Worm (Caenorhabditis elegans) whole organism, mixed stage, embryonic: ENCODE results near the gene peb-1.

Experiments used
- M03D4.4 ChIP-seq: sonication (generic microtip); optimal IDR thresholded peaks from 2 replicates; lab custom pipeline; 2017; ENCODE audit warnings: mild to moderate bottlenecking, missing genetic modification characterization, missing compliant biosample characterization
- bed-3 ChIP-seq: fragments of 200-800 bp; sonication (Bioruptor generic); optimal IDR thresholded peaks from 3 replicates; lab custom pipeline; 2018; ENCODE audit warnings: mild to moderate bottlenecking, missing genetic modification characterization, moderate library complexity, missing compliant biosample characterization
- blmp-1 ChIP-seq: fragments of 150-350 bp; optimal IDR thresholded peaks from 2 replicates; lab custom pipeline; 2014; ENCODE audit warnings: missing biosample characterization, missing genetic modification characterization
- ceh-39 ChIP-seq: fragments of 150-350 bp; optimal IDR thresholded peaks from 2 replicates; lab custom pipeline; 2014; ENCODE audit warnings: missing biosample characterization, missing genetic modification characterization
- ceh-43 ChIP-seq: fragments of 200-800 bp; sonication (Bioruptor generic); optimal IDR thresholded peaks from 2 replicates; lab custom pipeline; 2018; ENCODE audit warnings: mild to moderate bottlenecking, missing genetic modification characterization, moderate library complexity, missing compliant biosample characterization
- ceh-83 ChIP-seq: fragments of 200-800 bp; sonication (Bioruptor generic); optimal IDR thresholded peaks from 2 replicates; lab custom pipeline; 2018; ENCODE audit warnings: mild to moderate bottlenecking, missing genetic modification characterization, missing compliant biosample characterization
- ces-1 ChIP-seq: fragments of 150-350 bp; optimal IDR thresholded peaks from 2 replicates; lab custom pipeline; 2014; ENCODE audit warnings: missing biosample characterization, missing genetic modification reagents, missing genetic modification characterization
- cnd-1 ChIP-seq: fragments of 200-800 bp; sonication (Bioruptor generic); optimal IDR thresholded peaks from 2 replicates; lab custom pipeline; 2018; ENCODE audit warnings: mild to moderate bottlenecking, missing genetic modification characterization, missing compliant biosample characterization
- drap-1 ChIP-seq: fragments of 200-800 bp; sonication (Bioruptor generic); optimal IDR thresholded peaks from 3 replicates; lab custom pipeline; 2018; ENCODE audit warnings: mild to moderate bottlenecking, missing genetic modification characterization, missing compliant biosample characterization
- elt-1 ChIP-seq: sonication (generic microtip); optimal IDR thresholded peaks from 2 replicates; lab custom pipeline; 2017; ENCODE audit warnings: missing genetic modification characterization, mild to moderate bottlenecking, missing compliant biosample characterization, antibody characterized with exemption, moderate library complexity, borderline replicate concordance; ENCODE audit not compliant: insufficient read depth
- elt-3 ChIP-seq: fragments of 150-350 bp; optimal IDR thresholded peaks from 2 replicates; lab custom pipeline; 2014; ENCODE audit warnings: missing biosample characterization, missing genetic modification characterization
- flh-1 ChIP-seq: fragments of 200-800 bp; sonication (Bioruptor generic); optimal IDR thresholded peaks from 2 replicates; lab custom pipeline; 2018; ENCODE audit warnings: mild to moderate bottlenecking, missing genetic modification characterization, moderate library complexity, missing compliant biosample characterization
- hlh-1 ChIP-seq: fragments of 150-350 bp; optimal IDR thresholded peaks from 2 replicates; lab custom pipeline; 2014; ENCODE audit warnings: missing biosample characterization, missing genetic modification reagents, missing genetic modification characterization
- lin-13 ChIP-seq: fragments of 150-350 bp; optimal IDR thresholded peaks from 2 replicates; lab custom pipeline; 2014; ENCODE audit warnings: missing biosample characterization, missing genetic modification characterization
- lsy-2 ChIP-seq: fragments of 150-350 bp; optimal IDR thresholded peaks from 2 replicates; lab custom pipeline; 2014; ENCODE audit warnings: missing biosample characterization, missing genetic modification characterization
- mab-5 ChIP-seq: fragments of 150-350 bp; optimal IDR thresholded peaks from 2 replicates; lab custom pipeline; 2014; ENCODE audit warnings: missing biosample characterization, missing genetic modification characterization
- mep-1 ChIP-seq: fragments of 150-350 bp; optimal IDR thresholded peaks from 2 replicates; lab custom pipeline; 2017; ENCODE audit warnings: missing biosample characterization, missing genetic modification reagents, missing genetic modification characterization, inconsistent platforms
- mls-2 ChIP-seq: sonication (generic microtip); optimal IDR thresholded peaks from 2 replicates; lab custom pipeline; 2016; ENCODE audit warnings: mild to moderate bottlenecking, missing genetic modification characterization, moderate library complexity, missing compliant biosample characterization
- nhr-12 ChIP-seq: fragments of 150-350 bp; optimal IDR thresholded peaks from 2 replicates; lab custom pipeline; 2014; ENCODE audit warnings: missing biosample characterization, missing genetic modification characterization
- nhr-2 ChIP-seq: fragments of 150-350 bp; optimal IDR thresholded peaks from 2 replicates; lab custom pipeline; 2014; ENCODE audit warnings: missing biosample characterization, missing genetic modification characterization
- nhr-237 ChIP-seq: fragments of 150-350 bp; optimal IDR thresholded peaks from 2 replicates; lab custom pipeline; 2014; ENCODE audit warnings: missing biosample characterization, missing genetic modification characterization
- nhr-28 ChIP-seq: fragments of 150-350 bp; optimal IDR thresholded peaks from 2 replicates; lab custom pipeline; 2014; ENCODE audit warnings: missing biosample characterization, missing genetic modification characterization
- nhr-76 ChIP-seq: sonication (generic microtip); optimal IDR thresholded peaks from 2 replicates; lab custom pipeline; 2017; ENCODE audit warnings: missing biosample characterization, missing genetic modification characterization
- snpc-4 ChIP-seq: fragments of 150-350 bp; optimal IDR thresholded peaks from 2 replicates; lab custom pipeline; 2014; ENCODE audit warnings: missing biosample characterization, missing genetic modification characterization
- sptf-1 ChIP-seq: sonication (generic microtip); optimal IDR thresholded peaks from 2 replicates; lab custom pipeline; 2017; ENCODE audit warnings: mild to moderate bottlenecking, missing genetic modification characterization, moderate library complexity, missing compliant biosample characterization
- unc-120 ChIP-seq: sonication (generic microtip); optimal IDR thresholded peaks from 2 replicates; lab custom pipeline; 2017; ENCODE audit warnings: missing genetic modification characterization, missing compliant biosample characterization; ENCODE audit not compliant: poor library complexity, severe bottlenecking
- unc-39 ChIP-seq: fragments of 150-350 bp; optimal IDR thresholded peaks from 2 replicates; lab custom pipeline; 2014; ENCODE audit warnings: missing biosample characterization, missing genetic modification characterization
- unc-62 ChIP-seq: fragments of 150-350 bp; optimal IDR thresholded peaks from 2 replicates; lab custom pipeline; 2014; ENCODE audit warnings: missing biosample characterization, missing genetic modification reagents, missing genetic modification characterization
- zip-8 ChIP-seq: fragments of 150-350 bp; optimal IDR thresholded peaks from 2 replicates; lab custom pipeline; 2014; ENCODE audit warnings: missing biosample characterization, missing genetic modification characterization
- ztf-11 ChIP-seq: fragments of 150-350 bp; optimal IDR thresholded peaks from 2 replicates; lab custom pipeline; 2014; ENCODE audit warnings: missing biosample characterization, missing genetic modification characterization

Gene peb-1

ce11 chrX:2258001-2258400 is 47.1 kb downstream of the peb-1 start, which contains the start of gene crn-4:
TSS of gene crn-4 (minus strand) at chrX:2258101.
- TF ChIP-seq nhr-237 (tag; lab: Kevin White, UChicago): no peak
- no peak for TF ChIP-seq cnd-1
- TF ChIP-seq elt-3: no peak
- no peak for TF ChIP-seq zip-8

ce11 chrX:2258404-2258803 is 47.6 kb downstream of the peb-1 start:
- TF ChIP-seq cnd-1: no peak
- TF ChIP-seq zip-8: peak; percentile 44
- no peak for TF ChIP-seq snpc-4 (tag; lab: Kevin White, UChicago)
- peak; percentile 91 for TF ChIP-seq nhr-2 (tag; lab: Kevin White, UChicago)
- no peak for TF ChIP-seq elt-3
- no peak for TF ChIP-seq mls-2 (tag; lab: Kevin White, UChicago)
- TF ChIP-seq ces-1 (GFP tag; lab: Kevin White, UChicago): no peak
- no peak for TF ChIP-seq unc-62 (GFP tag; lab: Kevin White, UChicago)

ce11 chrX:2261003-2261402 is 50.2 kb downstream of the peb-1 start, which contains the start of gene AH9.3:
TSS of gene AH9.3 (minus strand) at chrX:2261103.
- no peak for TF ChIP-seq unc-62 (GFP tag; lab: Kevin White, UChicago)
- no peak for TF ChIP-seq cnd-1
- TF ChIP-seq zip-8: no peak
- TF ChIP-seq sptf-1: no peak
- TF ChIP-seq snpc-4 (tag; lab: Kevin White, UChicago): no peak
- no peak for TF ChIP-seq nhr-12
- no peak for TF ChIP-seq ceh-39 (tag; lab: Kevin White, UChicago)
- no peak for TF ChIP-seq lin-13 (tag; lab: Kevin White, UChicago)
- TF ChIP-seq mep-1: no peak
- TF ChIP-seq blmp-1: no peak
- TF ChIP-seq unc-39 (tag; lab: Kevin White, UChicago): no peak
- TF ChIP-seq nhr-76 (tag; lab: Kevin White, UChicago): no peak
- no peak for TF ChIP-seq M03D4.4 (tag; lab: Kevin White, UChicago)
- TF ChIP-seq elt-1 (tag; lab: Kevin White, UChicago): no peak
- no peak for TF ChIP-seq elt-3
- TF ChIP-seq ces-1 (GFP tag; lab: Kevin White, UChicago): no peak
- TF ChIP-seq, all 35 proteins: peak for 0

- no peak for TF ChIP-seq lin-13 (tag; lab: Kevin White, UChicago)
- TF ChIP-seq ceh-83 (GFP tag; lab: Kevin White, UChicago): no peak
- no peak for TF ChIP-seq snpc-4 (tag; lab: Kevin White, UChicago)
- TF ChIP-seq sptf-1: no peak
- no peak for TF ChIP-seq unc-62 (GFP tag; lab: Kevin White, UChicago)
- TF ChIP-seq M03D4.4 (tag; lab: Kevin White, UChicago): no peak
- TF ChIP-seq drap-1 (GFP tag; lab: Kevin White, UChicago): no peak
- TF ChIP-seq nhr-2 (tag; lab: Kevin White, UChicago): no peak
- no peak for TF ChIP-seq nhr-28 (tag; lab: Kevin White, UChicago)
- no peak for TF ChIP-seq unc-120 (tag; lab: Kevin White, UChicago)
- no peak for TF ChIP-seq nhr-237 (tag; lab: Kevin White, UChicago)
- TF ChIP-seq mls-2 (tag; lab: Kevin White, UChicago): no peak
- TF ChIP-seq ces-1 (GFP tag; lab: Kevin White, UChicago): no peak
- TF ChIP-seq lsy-2: no peak
- TF ChIP-seq blmp-1: no peak
These were observed 51.6 kb downstream of the peb-1 start for ce11 chrX:2262420-2262819.

- TF ChIP-seq nhr-76 (tag; lab: Kevin White, UChicago) (no peak), mls-2 (tag; lab: Kevin White, UChicago) (no peak), ceh-83 (GFP tag; lab: Kevin White, UChicago) (no peak), lin-13 (tag; lab: Kevin White, UChicago) (no peak), elt-1 (tag; lab: Kevin White, UChicago) (no peak), drap-1 (GFP tag; lab: Kevin White, UChicago) (no peak), blmp-1 (no peak), lsy-2 (no peak), ztf-11 (no peak), hlh-1 (no peak), nhr-28 (tag; lab: Kevin White, UChicago) (no peak), mab-5 (no peak), ceh-43 (no peak), mep-1 (no peak)
- TF ChIP-seq, all 35 proteins: peak for 0
These were observed 54.2 kb downstream of the peb-1 start for ce11 chrX:2265069-2265468.

ce11 chrX:2266366-2266765 is 55.5 kb downstream of the peb-1 start:
- no peak for TF ChIP-seq ces-1 (GFP tag; lab: Kevin White, UChicago)
- no peak for TF ChIP-seq blmp-1
- TF ChIP-seq bed-3: no peak
- TF ChIP-seq nhr-2 (tag; lab: Kevin White, UChicago): no peak
- no peak for TF ChIP-seq lin-13 (tag; lab: Kevin White, UChicago)
- no peak for TF ChIP-seq hlh-1
- TF ChIP-seq ceh-39 (tag; lab: Kevin White, UChicago): no peak
- no peak for TF ChIP-seq unc-120 (tag; lab: Kevin White, UChicago)
- no peak for TF ChIP-seq flh-1 (GFP tag; lab: Kevin White, UChicago)
